Worm (Caenorhabditis elegans) whole organism, L4 larva: ENCODE results near the gene nas-28.
A peak's percentile ranks its signal among the peaks of the same experiment; 100 is the strongest.

Source experiments
- D1046.2 ChIP-seq: fragments of 200-800 bp; sonication (Bioruptor generic); IDR thresholded peaks from 2 replicates; pipeline ENCODE4 v1.3.6; 2022; ENCODE audit warnings: missing genetic modification characterization, missing compliant biosample characterization
- Y75B8A.6 ChIP-seq: fragments of 200-800 bp; sonication (Bioruptor generic); IDR thresholded peaks from 2 replicates; pipeline ENCODE4 v1.3.6; 2022; ENCODE audit warnings: missing genetic modification reagents, missing genetic modification characterization, missing compliant biosample characterization
- aha-1 ChIP-seq: fragments of 150-350 bp; peaks from one replicate; lab custom pipeline; 2014; ENCODE audit warnings: missing biosample characterization, missing genetic modification characterization
- ama-1 ChIP-seq: fragments of 150-350 bp; optimal IDR thresholded peaks from 2 replicates; lab custom pipeline; 2014; ENCODE audit warnings: inconsistent platforms, mixed read lengths
- arid-1 ChIP-seq: fragments of 200-800 bp; sonication (Bioruptor generic); conservative IDR thresholded peaks from 2 replicates; pipeline ENCODE4 v1.3.6; 2022; ENCODE audit warnings: missing genetic modification reagents, missing genetic modification characterization, missing compliant biosample characterization
- ceh-20 ChIP-seq: fragments of 200-800 bp; sonication (Bioruptor generic); IDR thresholded peaks from 2 replicates; pipeline ENCODE4 v1.3.6; 2022; ENCODE audit warnings: missing genetic modification reagents, missing genetic modification characterization, missing compliant biosample characterization
- ceh-28 ChIP-seq: fragments of 150-350 bp; optimal IDR thresholded peaks from 2 replicates; lab custom pipeline; 2014; ENCODE audit warnings: missing biosample characterization, missing genetic modification reagents, missing genetic modification characterization
- ceh-32 ChIP-seq: sonication (generic microtip); optimal IDR thresholded peaks from 2 replicates; lab custom pipeline; 2016; ENCODE audit warnings: mild to moderate bottlenecking, missing genetic modification characterization, missing compliant biosample characterization; ENCODE audit not compliant: poor library complexity
- ces-1 ChIP-seq: fragments of 150-350 bp; sonication (generic microtip); optimal IDR thresholded peaks from 4 replicates; lab custom pipeline; 2014; ENCODE audit warnings: missing biosample characterization, missing genetic modification reagents, missing genetic modification characterization
- daf-16 ChIP-seq, 3 experiments: sonication (generic microtip); optimal IDR thresholded peaks; 2 replicates each; lab custom pipeline; 2016 to 2017; ENCODE audit warnings: missing genetic modification characterization in 3 of 3, missing genetic modification reagents in 3 of 3, mild to moderate bottlenecking in 2 of 3, missing compliant biosample characterization in 2 of 3, missing biosample characterization in 1 of 3, moderate library complexity in 1 of 3
- dmd-6 ChIP-seq: fragments of 200-800 bp; sonication (Bioruptor generic); IDR thresholded peaks from 2 replicates; pipeline ENCODE4 v1.3.6; 2022; ENCODE audit warnings: missing genetic modification reagents, missing genetic modification characterization, missing compliant biosample characterization
- dmd-9 ChIP-seq: fragments of 200-800 bp; sonication (Bioruptor generic); IDR thresholded peaks from 2 replicates; pipeline ENCODE4 v1.3.6; 2022; ENCODE audit warnings: missing genetic modification reagents, missing genetic modification characterization, missing compliant biosample characterization
- duxl-1 ChIP-seq: sonication (generic microtip); optimal IDR thresholded peaks from 2 replicates; lab custom pipeline; 2016; ENCODE audit warnings: mild to moderate bottlenecking, missing genetic modification characterization, moderate library complexity, missing compliant biosample characterization; ENCODE audit not compliant: poor library complexity
- dve-1 ChIP-seq: sonication (generic microtip); optimal IDR thresholded peaks from 2 replicates; lab custom pipeline; 2017; ENCODE audit warnings: antibody characterized with exemption, mild to moderate bottlenecking, missing genetic modification characterization, missing compliant biosample characterization; ENCODE audit not compliant: insufficient read depth
- hif-1 ChIP-seq, 2 experiments: sonication (generic microtip); optimal IDR thresholded peaks; 2 replicates each; lab custom pipeline; 2016 to 2017; ENCODE audit warnings: missing compliant biosample characterization in 2 of 2, missing genetic modification characterization in 2 of 2, missing genetic modification reagents in 2 of 2, missing genotype in 2 of 2, mild to moderate bottlenecking in 1 of 2
- hlh-11 ChIP-seq: fragments of 200-800 bp; sonication (Bioruptor generic); optimal IDR thresholded peaks from 2 replicates; lab custom pipeline; 2018; ENCODE audit warnings: mild to moderate bottlenecking, missing genetic modification characterization, missing compliant biosample characterization
- hlh-30 ChIP-seq: sonication (generic microtip); optimal IDR thresholded peaks from 2 replicates; lab custom pipeline; 2017; ENCODE audit warnings: antibody characterized with exemption, mild to moderate bottlenecking, missing genetic modification characterization, missing compliant biosample characterization; ENCODE audit not compliant: insufficient read depth
- lin-38 ChIP-seq: fragments of 200-800 bp; sonication (Bioruptor generic); IDR thresholded peaks from 2 replicates; pipeline ENCODE4 v1.3.6; 2022; ENCODE audit warnings: missing genetic modification reagents, missing genetic modification characterization, missing compliant biosample characterization
- lsy-2 ChIP-seq, 2 experiments: fragments of 150-350 bp in 1 of 2; sonication (generic microtip) in 1 of 2; optimal IDR thresholded peaks; 2 replicates each; lab custom pipeline; 2014 to 2017; ENCODE audit warnings: missing biosample characterization in 2 of 2, missing genetic modification characterization in 2 of 2
- madf-9 ChIP-seq: fragments of 200-800 bp; sonication (Bioruptor generic); conservative IDR thresholded peaks from 2 replicates; pipeline ENCODE4 v1.3.6; 2022; ENCODE audit warnings: missing genetic modification reagents, missing genetic modification characterization, missing compliant biosample characterization
- mep-1 ChIP-seq: fragments of 150-350 bp; sonication (generic microtip); optimal IDR thresholded peaks from 3 replicates; lab custom pipeline; 2014; ENCODE audit warnings: missing biosample characterization, missing genetic modification characterization
- mes-2 ChIP-seq: sonication (generic microtip); optimal IDR thresholded peaks from 2 replicates; lab custom pipeline; 2016; ENCODE audit warnings: missing genotype, mild to moderate bottlenecking, missing genetic modification characterization, missing compliant biosample characterization; ENCODE audit not compliant: poor library complexity, severe bottlenecking
- mxl-3 ChIP-seq: fragments of 200-800 bp; sonication (Bioruptor generic); optimal IDR thresholded peaks from 2 replicates; lab custom pipeline; 2018; ENCODE audit warnings: mild to moderate bottlenecking, missing genetic modification characterization, missing compliant biosample characterization
- nhr-11 ChIP-seq: fragments of 150-350 bp; optimal IDR thresholded peaks from 2 replicates; lab custom pipeline; 2014; ENCODE audit warnings: missing biosample characterization, missing genetic modification characterization
- nhr-111 ChIP-seq: fragments of 200-800 bp; sonication (Bioruptor generic); optimal IDR thresholded peaks from 2 replicates; lab custom pipeline; 2018; ENCODE audit warnings: mild to moderate bottlenecking, missing genetic modification characterization, missing compliant biosample characterization
- nhr-28 ChIP-seq: fragments of 150-350 bp; optimal IDR thresholded peaks from 2 replicates; lab custom pipeline; 2014; ENCODE audit warnings: missing biosample characterization, missing genetic modification characterization
- php-3 ChIP-seq: fragments of 200-800 bp; sonication (Bioruptor generic); IDR thresholded peaks from 2 replicates; pipeline ENCODE4 v1.3.6; 2022; ENCODE audit warnings: missing genetic modification reagents, missing genetic modification characterization, missing compliant biosample characterization
- rbr-2 ChIP-seq: sonication (generic microtip); optimal IDR thresholded peaks from 2 replicates; lab custom pipeline; 2016; ENCODE audit warnings: missing genotype, missing genetic modification characterization, missing compliant biosample characterization
- sdz-12 ChIP-seq: fragments of 200-800 bp; sonication (Bioruptor generic); optimal IDR thresholded peaks from 2 replicates; lab custom pipeline; 2018; ENCODE audit warnings: mild to moderate bottlenecking, missing genetic modification characterization, missing compliant biosample characterization
- set-16 ChIP-seq: fragments of 200-800 bp; sonication (Bioruptor generic); IDR thresholded peaks from 2 replicates; pipeline ENCODE4 v1.3.6; 2022; ENCODE audit warnings: missing genetic modification reagents, missing genetic modification characterization, missing compliant biosample characterization
- zag-1 ChIP-seq: fragments of 150-350 bp; optimal IDR thresholded peaks from 2 replicates; lab custom pipeline; 2014; ENCODE audit warnings: missing biosample characterization, missing genetic modification characterization
- zfp-2 ChIP-seq: sonication (generic microtip); optimal IDR thresholded peaks from 2 replicates; lab custom pipeline; 2016; ENCODE audit warnings: mild to moderate bottlenecking, missing genetic modification characterization, missing compliant biosample characterization
- zfp-3 ChIP-seq: fragments of 200-800 bp; sonication (Bioruptor generic); conservative IDR thresholded peaks from 2 replicates; pipeline ENCODE4 v1.3.6; 2022; ENCODE audit warnings: missing genetic modification reagents, missing genetic modification characterization, missing compliant biosample characterization

Gene nas-28

DNA sequence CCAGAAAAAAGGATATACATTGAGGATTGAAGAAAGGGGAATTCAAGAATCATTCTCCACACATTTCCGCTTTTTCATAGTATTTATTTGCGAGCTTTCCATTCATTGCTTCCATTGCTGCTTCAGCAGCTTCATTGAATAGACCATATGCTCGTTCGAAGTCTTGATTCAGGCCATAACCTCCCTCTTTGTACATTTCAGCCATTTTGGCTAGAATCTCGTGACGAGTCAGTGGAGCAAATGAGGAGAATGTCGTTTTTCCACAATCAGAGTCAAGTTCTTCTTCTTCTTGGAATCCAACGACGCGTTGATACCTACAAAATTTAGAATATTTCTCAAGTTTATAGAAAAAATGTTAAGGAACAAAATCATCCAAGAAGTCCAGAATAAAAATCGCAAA, 17.8 kb downstream of the nas-28 start (continued):
- TF ChIP-seq ces-1 (GFP tag; lab: Kevin White, UChicago) (no peak), nhr-111 (GFP tag; lab: Kevin White, UChicago) (no peak), madf-9 (GFP tag; lab: Robert Waterston, UW) (no peak), zfp-2 (tag; lab: Kevin White, UChicago) (no peak)

DNA sequence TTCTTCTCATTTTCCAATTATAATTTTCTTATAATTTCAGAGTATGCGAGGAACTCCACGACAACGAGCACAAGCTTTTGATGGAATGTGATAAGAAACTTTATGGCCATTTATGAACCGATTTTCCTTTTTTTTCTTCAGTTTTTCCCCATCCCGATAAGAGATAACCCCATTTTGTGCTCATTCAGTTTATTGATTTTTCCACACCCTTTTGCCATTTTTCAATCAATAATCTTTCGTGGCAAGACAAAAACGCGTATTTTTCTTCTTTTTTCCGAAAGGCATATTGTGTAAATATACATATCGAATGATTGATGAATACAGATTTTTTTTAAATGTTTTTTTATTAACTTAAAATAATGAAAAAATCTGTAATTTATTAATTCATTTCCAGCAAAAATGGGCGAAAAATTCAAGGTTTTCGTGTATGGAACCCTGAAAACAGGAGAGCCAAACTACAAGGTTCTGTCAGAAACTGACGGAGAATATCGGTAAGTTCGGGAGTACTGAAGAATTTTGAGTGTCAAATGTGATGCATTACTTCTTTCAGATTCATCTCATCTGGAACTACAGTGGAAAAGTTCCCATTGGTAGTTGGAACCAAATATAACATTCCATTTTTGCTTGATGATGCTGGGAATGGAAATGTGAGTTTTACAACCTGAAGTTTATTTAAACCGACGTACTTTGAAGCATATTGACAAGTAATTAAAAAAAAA, 18.6 kb downstream of the nas-28 start, which contains the start of gene F42A10.9:
Gene F42A10.9 (plus strand): TSS at position 321 of the 719 bp plus-strand sequence.
- TF ChIP-seq mep-1 (tag; lab: Kevin White, UChicago) (peak; percentile 66), hif-1 (tag; optimal IDR thresholded peaks at IDR 0.05; lab: Kevin White, UChicago) (peak in 1 of 2 experiments; percentile 21), mes-2 (tag; lab: Kevin White, UChicago) (peak; percentile 28), ama-1 (lab: Kevin White, UChicago) (peak; percentile 88), zag-1 (tag; lab: Kevin White, UChicago) (no peak), mxl-3 (peak; percentile 20), ceh-32 (tag; lab: Kevin White, UChicago) (no peak), set-16 (GFP tag; lab: Robert Waterston, UW) (no peak), aha-1 (tag; lab: Kevin White, UChicago) (peak; percentile 76), lsy-2 (tag; optimal IDR thresholded peaks at IDR 0.05; lab: Kevin White, UChicago) (peak in 1 of 2 experiments; percentile 52), Y75B8A.6 (0 out of 2 replicates have a peak, but pooled peaks have one; percentile 17), hlh-30 (peak; percentile 2), nhr-28 (tag; lab: Kevin White, UChicago) (peak; percentile 5), lin-38 (GFP tag; lab: Robert Waterston, UW) (0 out of 2 replicates have a peak, but pooled peaks have one; percentile 38), duxl-1 (peak; percentile 41), D1046.2 (peak; percentile 23; the same call in 1 of the 2 replicates), php-3 (GFP tag; lab: Robert Waterston, UW) (peak; percentile 47; the same call in 1 of the 2 replicates), dve-1 (peak; percentile 68), rbr-2 (tag; lab: Kevin White, UChicago) (no peak), ceh-20 (GFP tag; lab: Robert Waterston, UW) (no peak), arid-1 (GFP tag; lab: Robert Waterston, UW) (0 out of 2 replicates have a peak, but pooled peaks have one; percentile 26), zfp-3 (GFP tag; lab: Robert Waterston, UW) (peak; percentile 51; the same call in 1 of the 2 replicates), dmd-9 (GFP tag; lab: Robert Waterston, UW) (no peak), ceh-28 (tag; lab: Kevin White, UChicago) (peak; percentile 57), daf-16 (GFP tag; optimal IDR thresholded peaks at IDR 0.05; lab: Kevin White, UChicago) (peak; percentile 5 to 46), daf-16 (tag; optimal IDR thresholded peaks at IDR 0.05; lab: Kevin White, UChicago) (peak; percentile 42)

DNA sequence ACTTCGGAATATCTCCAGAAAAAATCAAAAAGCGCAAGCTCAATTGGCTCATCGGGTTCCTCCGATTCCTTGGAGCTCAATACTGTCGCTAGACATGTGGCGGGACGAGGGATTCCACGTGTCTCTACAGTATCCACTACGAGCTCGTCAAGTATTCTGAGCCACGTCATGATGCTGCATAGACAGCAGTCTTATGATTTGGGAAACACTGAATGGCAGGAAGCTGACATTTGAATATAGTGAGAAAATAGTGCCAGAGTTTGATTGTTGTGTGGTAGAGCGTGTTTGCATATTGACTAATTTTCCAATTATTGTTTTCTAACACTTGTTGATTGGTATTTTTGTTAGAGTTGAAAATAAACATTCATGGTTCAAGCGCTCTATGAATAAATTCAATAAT, 19.6 kb downstream of the nas-28 start:
- TF ChIP-seq daf-16 (GFP tag; optimal IDR thresholded peaks at IDR 0.05; lab: Kevin White, UChicago) (no peak), daf-16 (tag; optimal IDR thresholded peaks at IDR 0.05; lab: Kevin White, UChicago) (no peak), dmd-6 (GFP tag; lab: Robert Waterston, UW) (peak; percentile 75), mep-1 (tag; lab: Kevin White, UChicago) (no peak), sdz-12 (GFP tag; lab: Kevin White, UChicago) (no peak), hlh-11 (no peak), nhr-11 (no peak)
